Fruit fly (Drosophila melanogaster): ENCODE results near the gene CG1806.

The CG1806 gene

DNA sequence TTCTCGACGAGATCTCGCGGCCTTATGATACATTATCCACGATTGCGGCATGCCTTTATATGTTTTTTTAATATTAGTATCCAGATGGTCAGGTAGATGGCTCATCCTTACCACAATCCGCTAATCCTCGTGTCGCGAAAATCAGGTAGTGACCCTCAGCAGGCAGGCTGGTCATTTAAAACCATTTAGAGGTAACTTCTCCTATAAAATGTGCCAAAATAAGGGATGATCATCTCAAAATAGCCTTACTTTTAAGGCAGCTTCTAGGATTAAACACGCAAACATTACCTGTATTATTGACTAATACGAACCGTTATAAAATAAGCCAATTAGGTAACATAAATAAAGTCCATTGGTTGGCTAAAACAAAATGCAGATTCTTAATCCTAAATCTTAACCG, 18.1 kb upstream of the CG1806 start, which contains the start of gene tsg (continued):
- no peak for TF ChIP-seq CG10654 (GFP tag; optimal IDR thresholded peaks at IDR 0.05)
- TF ChIP-seq CG8765 (GFP tag; IDR thresholded peaks at IDR 0.05), result no peak
- no peak for TF ChIP-seq CG6175 (GFP tag; IDR thresholded peaks at IDR 0.05)

DNA sequence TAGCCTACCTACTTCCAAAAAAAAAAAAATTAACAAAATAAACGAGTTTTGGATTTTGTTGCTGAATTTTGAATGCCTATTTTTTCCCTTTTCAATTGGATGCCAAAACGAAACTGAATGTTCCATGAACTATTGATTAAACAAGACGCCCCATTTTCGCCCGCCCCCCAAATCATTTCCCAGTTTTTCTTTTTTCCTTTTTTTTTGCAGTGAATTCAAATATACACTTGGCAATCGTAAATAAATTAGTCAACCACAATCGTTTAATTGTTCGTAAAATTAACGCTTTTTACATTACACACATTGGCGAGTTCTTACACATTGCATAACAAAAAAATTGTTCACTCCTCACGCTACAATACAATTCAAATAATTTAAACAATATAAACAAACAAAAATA, 14.3 kb upstream of the CG1806 start, which contains the start of gene CG18130:
TSS of gene CG18130 (minus strand) at position 101 of the 400 bp plus-strand sequence.
- TF ChIP-seq C15 (GFP tag; IDR thresholded peaks at IDR 0.05) (no peak), slp2 (GFP tag; optimal IDR thresholded peaks at IDR 0.05) (no peak), gcm (GFP tag; optimal IDR thresholded peaks at IDR 0.05) (no peak), Med (GFP tag) (no peak), Doc3 (GFP tag; IDR thresholded peaks at IDR 0.05; ENCODE audit: partially characterized antibody) (no peak), Hr51 (GFP tag; optimal IDR thresholded peaks at IDR 0.05) (no peak), abd-A (tag; optimal IDR thresholded peaks at IDR 0.05) (no peak), eyg (GFP tag; optimal IDR thresholded peaks at IDR 0.05) (no peak), gsb (GFP tag; IDR thresholded peaks at IDR 0.05) (no peak), CG9727 (GFP tag; optimal IDR thresholded peaks at IDR 0.05) (no peak), chinmo (GFP tag; IDR thresholded peaks at IDR 0.05; ENCODE audit: partially characterized antibody) (no peak)

DNA sequence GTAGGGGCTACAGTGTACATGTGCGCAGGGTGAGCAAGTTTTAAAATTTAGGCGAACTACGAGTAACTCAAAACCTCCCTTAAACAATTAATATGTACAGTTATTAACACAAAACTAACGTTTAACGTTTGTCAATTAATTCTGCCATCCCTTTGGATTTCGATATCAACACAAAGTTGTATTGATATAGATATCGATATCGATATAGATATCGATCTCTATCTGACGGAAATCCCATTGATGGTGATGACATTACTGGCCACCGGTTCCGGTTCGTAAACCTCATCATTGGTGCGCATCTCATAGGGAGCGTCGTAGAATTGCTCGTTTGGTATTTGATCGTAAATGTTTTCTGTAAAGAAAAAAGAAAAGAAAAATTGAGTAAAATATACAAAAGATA, 13.7 kb upstream of the CG1806 start:
- no peak for TF ChIP-seq org-1 (GFP tag; optimal IDR thresholded peaks at IDR 0.05)
- no peak for TF ChIP-seq inv (GFP tag; IDR thresholded peaks at IDR 0.05; ENCODE audit: partially characterized antibody)
- TF ChIP-seq danr (GFP tag; IDR thresholded peaks at IDR 0.05), result no peak
- no peak for TF ChIP-seq CG34376 (GFP tag; optimal IDR thresholded peaks at IDR 0.05)
- peak; percentile 64 for TF ChIP-seq Ets97D (GFP tag; optimal IDR thresholded peaks at IDR 0.05)
- TF ChIP-seq stwl (tag; optimal IDR thresholded peaks at IDR 0.05), result peak; percentile 95
- TF ChIP-seq zen (tag; optimal IDR thresholded peaks at IDR 0.05), result no peak
- no peak for TF ChIP-seq CG3726 (GFP tag; IDR thresholded peaks at IDR 0.05)
- TF ChIP-seq Hsf (GFP tag; optimal IDR thresholded peaks at IDR 0.05), result no peak
- no peak for TF ChIP-seq schlank (tag; optimal IDR thresholded peaks at IDR 0.05)
- TF ChIP-seq gcm2 (GFP tag; optimal IDR thresholded peaks at IDR 0.05), result no peak
- TF ChIP-seq nerfin-1 (tag; optimal IDR thresholded peaks at IDR 0.05), result no peak
- TF ChIP-seq Dip3 (GFP tag; optimal IDR thresholded peaks at IDR 0.05), result no peak
- TF ChIP-seq CG13775 (GFP tag; optimal IDR thresholded peaks at IDR 0.05), result no peak
- no peak for TF ChIP-seq zfh1 (GFP tag; IDR thresholded peaks at IDR 0.05)
- TF ChIP-seq dimm (GFP tag; IDR thresholded peaks at IDR 0.05), result no peak
- TF ChIP-seq eve (GFP tag; optimal IDR thresholded peaks at IDR 0.05), result no peak
- no peak for TF ChIP-seq CG15601 (tag; optimal IDR thresholded peaks at IDR 0.05)
- TF ChIP-seq CG2129 (GFP tag; IDR thresholded peaks at IDR 0.05; ENCODE audit: partially characterized antibody), result peak; percentile 13; the same call in 1 of the 2 replicates
- TF ChIP-seq al (GFP tag; IDR thresholded peaks at IDR 0.05), result no peak
- TF ChIP-seq shn (GFP tag; optimal IDR thresholded peaks at IDR 0.05), result no peak
- peak; percentile 25 for TF ChIP-seq BEAF-32 (GFP tag; optimal IDR thresholded peaks at IDR 0.05)
- TF ChIP-seq Sry-δ (GFP tag; optimal IDR thresholded peaks at IDR 0.05), result peak; percentile 33
- TF ChIP-seq CG31365 (tag; optimal IDR thresholded peaks at IDR 0.05), result no peak
- no peak for TF ChIP-seq Dip2 (GFP tag; IDR thresholded peaks at IDR 0.05)
- TF ChIP-seq Neu2 (GFP tag; optimal IDR thresholded peaks at IDR 0.05; ENCODE audit: borderline replicate concordance), result no peak
- peak; percentile 68 for TF ChIP-seq CG2116 (GFP tag; optimal IDR thresholded peaks at IDR 0.05)
- TF ChIP-seq CG15514 (GFP tag; optimal IDR thresholded peaks at IDR 0.05), result peak; percentile 67
- TF ChIP-seq CG6813 (GFP tag; optimal IDR thresholded peaks at IDR 0.05), result no peak
- TF ChIP-seq Med (GFP tag), result peak; percentile 0
- TF ChIP-seq phol (tag; optimal IDR thresholded peaks at IDR 0.05), result peak; percentile 14
- TF ChIP-seq zf30C (GFP tag; optimal IDR thresholded peaks at IDR 0.05), result no peak
- TF ChIP-seq CG2875 (GFP tag; optimal IDR thresholded peaks at IDR 0.05), result no peak
- no peak for TF ChIP-seq CG12236 (GFP tag; optimal IDR thresholded peaks at IDR 0.05)
- no peak for TF ChIP-seq CG17568 (GFP tag; optimal IDR thresholded peaks at IDR 0.05)
